Worm (Caenorhabditis elegans) whole organism, midembryonic: ENCODE data around the gene R08C7.1.

Experiments
- flt-1 ChIP-seq: fragments of 200-800 bp; sonication (Bioruptor generic); IDR thresholded peaks from 2 replicates; pipeline ENCODE4 v1.3.6; 2022; ENCODE audit warnings: missing genetic modification characterization, missing compliant biosample characterization
- tab-1 ChIP-seq: fragments of 200-800 bp; sonication (Bioruptor generic); IDR thresholded peaks from 2 replicates; pipeline ENCODE4 v1.3.6; 2022; ENCODE audit warnings: missing genetic modification characterization, missing compliant biosample characterization

DNA sequence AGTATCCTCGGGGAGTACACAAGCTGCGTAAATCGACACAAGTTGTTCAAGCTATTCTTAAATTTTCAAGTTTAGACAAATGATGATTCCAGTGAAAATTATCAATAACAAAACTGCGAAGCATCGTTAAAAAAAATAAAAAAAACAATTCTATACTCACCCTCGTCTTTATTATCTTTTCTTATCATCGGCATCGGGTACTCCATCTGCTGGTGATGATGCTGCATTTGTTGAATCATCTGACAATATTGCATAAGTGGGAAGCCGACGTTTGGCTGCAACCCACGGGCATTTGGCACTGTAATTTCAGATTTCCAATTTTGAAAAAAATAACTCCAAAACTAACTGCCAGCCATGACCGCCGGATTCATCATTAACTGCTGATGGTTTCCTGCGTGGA lies 29.6 kb downstream of the R08C7.1 start:
- TF ChIP-seq tab-1 (GFP tag; lab: Robert Waterston, UW) (no peak), flt-1 (GFP tag; lab: Robert Waterston, UW) (no peak)
